Worm (Caenorhabditis elegans): Measurements from ENCODE around the gene mdt-8.
A peak's percentile ranks its signal among the peaks of the same experiment; 100 is the strongest.

mdt-8 gene

DNA sequence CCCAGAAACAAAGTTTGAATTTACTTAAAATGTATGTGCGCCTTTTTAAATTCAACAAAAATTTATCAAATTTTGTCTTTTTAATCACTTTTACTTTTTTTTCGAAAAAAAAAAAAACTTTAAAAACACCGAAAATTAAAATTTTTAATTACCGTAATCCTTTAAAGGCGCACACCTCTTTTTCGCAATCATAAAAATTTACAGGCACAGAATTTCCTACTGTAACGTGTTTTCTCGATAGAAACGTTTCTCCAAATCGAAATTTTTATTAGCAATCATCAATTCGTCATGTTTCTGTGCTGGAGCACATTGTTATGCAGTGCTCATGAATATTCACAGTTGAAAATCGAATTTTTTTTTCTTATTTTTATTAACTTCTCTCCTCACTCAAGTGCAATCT lies 2.9 kb upstream of the mdt-8 start:
- TF ChIP-seq madf-5 (GFP tag; IDR thresholded peaks at IDR 0.05): no peak
- peak; percentile 63 for TF ChIP-seq aha-1 (tag)

- TF ChIP-seq attf-4 (tag; optimal IDR thresholded peaks at IDR 0.05): no peak
- no peak for TF ChIP-seq fos-1 (tag; optimal IDR thresholded peaks at IDR 0.05)
- TF ChIP-seq ceh-32 (tag; optimal IDR thresholded peaks at IDR 0.05; ENCODE audit: poor library complexity): no peak
- TF ChIP-seq hif-1 (tag; optimal IDR thresholded peaks at IDR 0.05): no peak
- no peak for TF ChIP-seq nhr-11 (tag; optimal IDR thresholded peaks at IDR 0.05)
- no peak for TF ChIP-seq ZK337.2 (GFP tag; IDR thresholded peaks at IDR 0.05)
- TF ChIP-seq duxl-1 (tag; optimal IDR thresholded peaks at IDR 0.05; ENCODE audit: poor library complexity): no peak
- TF ChIP-seq F26F4.8 (GFP tag; conservative IDR thresholded peaks at IDR 0.05): no peak
- no peak for TF ChIP-seq nhr-28 (tag; optimal IDR thresholded peaks at IDR 0.05)
- no peak for TF ChIP-seq ctbp-1 (GFP tag; IDR thresholded peaks at IDR 0.05)
- no peak for TF ChIP-seq rbr-2 (tag; optimal IDR thresholded peaks at IDR 0.05)
- no peak for TF ChIP-seq unc-62 (GFP tag; optimal IDR thresholded peaks at IDR 0.05 in 1 of 2)
- TF ChIP-seq unc-62 (tag; optimal IDR thresholded peaks at IDR 0.05): no peak
- no peak for TF ChIP-seq pha-4 (GFP tag; IDR thresholded peaks at IDR 0.05)
- no peak for TF ChIP-seq pha-4 (tag; optimal IDR thresholded peaks at IDR 0.05)
- no peak for TF ChIP-seq lin-39 (tag; optimal IDR thresholded peaks at IDR 0.05)
- no peak for TF ChIP-seq lir-3 (tag; optimal IDR thresholded peaks at IDR 0.05)
- no peak for TF ChIP-seq dmd-8 (GFP tag; IDR thresholded peaks at IDR 0.05)
These were observed 2.3 kb upstream of the mdt-8 start for ce11 chrII:11535924-11536323.

DNA sequence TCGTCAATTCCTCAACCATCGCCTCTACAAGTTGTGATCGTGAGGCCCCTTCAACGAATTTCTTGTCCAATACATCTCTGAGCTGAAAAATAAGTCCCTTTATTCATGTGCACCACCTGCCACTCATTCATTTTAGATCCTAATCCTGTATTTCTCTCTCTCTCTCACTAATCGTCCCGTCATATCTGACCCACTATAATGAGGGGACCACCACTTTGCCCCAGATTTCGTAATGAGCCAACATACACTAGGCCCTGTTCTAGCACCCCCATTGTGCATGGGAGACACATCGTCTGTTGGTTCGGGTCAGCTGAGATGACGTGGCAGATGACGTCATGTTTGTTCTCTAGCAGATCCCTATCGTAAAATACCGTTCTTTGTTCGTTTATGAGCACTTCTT lies 1.8 kb upstream of the mdt-8 start:
- TF ChIP-seq rbr-2 (tag; optimal IDR thresholded peaks at IDR 0.05) (no peak), unc-39 (tag; optimal IDR thresholded peaks at IDR 0.05) (no peak), skn-1 (tag; optimal IDR thresholded peaks at IDR 0.05) (no peak), jun-1 (tag; optimal IDR thresholded peaks at IDR 0.05) (no peak), aha-1 (tag) (peak; percentile 58), unc-62 (GFP tag; optimal IDR thresholded peaks at IDR 0.05 in 1 of 2) (peak in 1 of 2 experiments; percentile 26), unc-62 (tag; optimal IDR thresholded peaks at IDR 0.05) (no peak)

ce11 chrII:11534429-11535099 lies 948 bp upstream of the mdt-8 start, which contains the start of gene Y62F5A.12:
Y62F5A.12 (minus strand) TSS chrII:11534479.
- 0 out of 2 replicates have a peak, but pooled peaks have one; percentile 80 for TF ChIP-seq Y75B8A.6 (GFP tag; IDR thresholded peaks at IDR 0.05)
- peak; percentile 67 for TF ChIP-seq hlh-30 (tag; optimal IDR thresholded peaks at IDR 0.05; ENCODE audit: insufficient read depth)
- TF ChIP-seq ctbp-1 (GFP tag; IDR thresholded peaks at IDR 0.05): peak; percentile 94
- TF ChIP-seq tag-97 (GFP tag; IDR thresholded peaks at IDR 0.05): peak; percentile 88; the same call in 1 of the 2 replicates
- TF ChIP-seq mdl-1 (tag; optimal IDR thresholded peaks at IDR 0.05): peak; percentile 32 to 38
- peak; percentile 86 for TF ChIP-seq mxl-3 (GFP tag; optimal IDR thresholded peaks at IDR 0.05)
- TF ChIP-seq mdt-29 (GFP tag; IDR thresholded peaks at IDR 0.05): peak; percentile 85
- TF ChIP-seq arid-1 (GFP tag; conservative IDR thresholded peaks at IDR 0.05): peak; percentile 93
- peak; percentile 77 for TF ChIP-seq dpl-1 (GFP tag; optimal IDR thresholded peaks at IDR 0.05)
- peak; percentile 92 for TF ChIP-seq zfp-3 (GFP tag; conservative IDR thresholded peaks at IDR 0.05)
- TF ChIP-seq madf-5 (GFP tag; IDR thresholded peaks at IDR 0.05): peak; percentile 91 to 97
- TF ChIP-seq hif-1 (tag; optimal IDR thresholded peaks at IDR 0.05): peak in 1 of 2 experiments; percentile 93
- TF ChIP-seq lin-29 (GFP tag; IDR thresholded peaks at IDR 0.05): peak; percentile 55; the same call in 1 of the 2 replicates
- TF ChIP-seq fkh-10 (GFP tag; optimal IDR thresholded peaks at IDR 0.05): peak; percentile 51
- TF ChIP-seq hmg-1.1 (GFP tag; IDR thresholded peaks at IDR 0.05): peak; percentile 93
- TF ChIP-seq tra-1 (GFP tag; IDR thresholded peaks at IDR 0.05): peak; percentile 95
- peak; percentile 78 for TF ChIP-seq T26A8.4 (GFP tag; IDR thresholded peaks at IDR 0.05)
- peak; percentile 80 for TF ChIP-seq mxl-2 (GFP tag; conservative IDR thresholded peaks at IDR 0.05)
- peak; percentile 69 for TF ChIP-seq lin-13 (GFP tag; optimal IDR thresholded peaks at IDR 0.05)
- peak; percentile 27 for TF ChIP-seq ces-1 (GFP tag; optimal IDR thresholded peaks at IDR 0.05)
- peak; percentile 93 for TF ChIP-seq D1046.2 (GFP tag; IDR thresholded peaks at IDR 0.05)
- peak; percentile 44 for TF ChIP-seq lir-3 (tag; optimal IDR thresholded peaks at IDR 0.05)
- TF ChIP-seq dve-1 (tag; optimal IDR thresholded peaks at IDR 0.05; ENCODE audit: insufficient read depth): peak; percentile 59
- TF ChIP-seq lin-38 (GFP tag; IDR thresholded peaks at IDR 0.05): peak; percentile 100
- peak; percentile 85 for TF ChIP-seq mep-1 (tag; optimal IDR thresholded peaks at IDR 0.05)
- peak; percentile 82 for TF ChIP-seq snpc-1.2 (GFP tag; IDR thresholded peaks at IDR 0.05)
